Fruit fly (Drosophila melanogaster) whole organism, embryonic: Measurements from ENCODE around the gene eIF3d1.

Experiments used
- CG10979 ChIP-seq: fragments of 200-800 bp; sonication (Bioruptor generic); optimal IDR thresholded peaks from 2 replicates; lab custom pipeline; 2018; ENCODE audit warnings: missing biosample characterization, mild to moderate bottlenecking, missing genetic modification characterization, moderate library complexity
- CG11093 ChIP-seq: fragments of 200-800 bp; sonication (Bioruptor generic); IDR thresholded peaks from 3 replicates; pipeline ENCODE4 v1.3.6; 2022; ENCODE audit warnings: missing biosample characterization, missing genetic modification characterization
- CG11696 ChIP-seq: fragments of 200-800 bp; sonication (Bioruptor generic); IDR thresholded peaks from 2 replicates; pipeline ENCODE4 v1.3.6; 2022; ENCODE audit warnings: missing biosample characterization, missing genetic modification characterization
- CG13775 ChIP-seq: fragments of 200-800 bp; sonication (Bioruptor generic); optimal IDR thresholded peaks from 3 replicates; lab custom pipeline; 2017; ENCODE audit warnings: missing biosample characterization, mild to moderate bottlenecking, missing genetic modification characterization
- CG15479 ChIP-seq: fragments of 200-800 bp; sonication (Bioruptor generic); optimal IDR thresholded peaks from 3 replicates; lab custom pipeline; 2019; ENCODE audit warnings: missing biosample characterization, mild to moderate bottlenecking, missing genetic modification characterization, moderate library complexity
- CG16779 ChIP-seq: fragments of 200-800 bp; sonication (Bioruptor generic); IDR thresholded peaks from 2 replicates; pipeline ENCODE4 v1.3.6; 2022; ENCODE audit warnings: missing biosample characterization, missing genetic modification characterization
- CG16813 ChIP-seq: fragments of 200-800 bp; sonication (Bioruptor generic); IDR thresholded peaks from 3 replicates; pipeline ENCODE4 v1.3.6; 2022; ENCODE audit warnings: missing biosample characterization, missing genetic modification characterization; ENCODE audit not compliant: partially characterized antibody
- CG17385 ChIP-seq: fragments of 200-800 bp; sonication (Bioruptor generic); optimal IDR thresholded peaks from 3 replicates; lab custom pipeline; 2018; ENCODE audit warnings: missing biosample characterization, mild to moderate bottlenecking, missing genetic modification characterization
- CG18262 ChIP-seq: fragments of 200-800 bp; optimal IDR thresholded peaks from 3 replicates; lab custom pipeline; 2019; ENCODE audit warnings: missing biosample characterization, mild to moderate bottlenecking, missing genetic modification characterization, moderate library complexity
- CG18619 ChIP-seq: fragments of 200-800 bp; sonication (Bioruptor generic); optimal IDR thresholded peaks from 3 replicates; lab custom pipeline; 2017; ENCODE audit warnings: missing biosample characterization, mild to moderate bottlenecking, missing genetic modification characterization
- CG30403 ChIP-seq: fragments of 200-800 bp; sonication (Bioruptor generic); optimal IDR thresholded peaks from 3 replicates; lab custom pipeline; 2016; ENCODE audit warnings: missing biosample characterization, missing genetic modification characterization
- CG7839 ChIP-seq: fragments of 200-800 bp; sonication (Bioruptor generic); optimal IDR thresholded peaks from 3 replicates; lab custom pipeline; 2018; ENCODE audit warnings: missing biosample characterization, mild to moderate bottlenecking, missing genetic modification characterization, moderate library complexity
- ERR ChIP-seq: fragments of 200-800 bp; sonication (Bioruptor generic); optimal IDR thresholded peaks from 2 replicates; lab custom pipeline; 2016; ENCODE audit warnings: missing biosample characterization, missing genetic modification characterization
- Gsc ChIP-seq: fragments of 200-800 bp; sonication (Bioruptor generic); IDR thresholded peaks from 2 replicates; pipeline ENCODE4 v1.3.6; 2022; ENCODE audit warnings: missing biosample characterization, missing genetic modification characterization
- Hand ChIP-seq: fragments of 200-800 bp; sonication (Bioruptor generic); optimal IDR thresholded peaks from 2 replicates; lab custom pipeline; 2017; ENCODE audit warnings: mild to moderate bottlenecking, missing biosample characterization, missing genetic modification reagents, missing genetic modification characterization
- Mad ChIP-seq: fragments of 200-800 bp; sonication (Bioruptor generic); optimal IDR thresholded peaks from 2 replicates; lab custom pipeline; 2016; ENCODE audit warnings: missing biosample characterization, missing genetic modification characterization
- Pdp1 ChIP-seq, 2 experiments: fragments of 200-800 bp; sonication (Bioruptor generic); optimal IDR thresholded peaks; 3 replicates each; lab custom pipeline; 2016; ENCODE audit warnings: missing biosample characterization in 2 of 2, missing genetic modification characterization in 2 of 2, mild to moderate bottlenecking in 1 of 2, moderate library complexity in 1 of 2
- Sin3A ChIP-seq: fragments of >200 bp; optimal IDR thresholded peaks from 2 replicates; lab custom pipeline; 2018
- Sox100B ChIP-seq: fragments of 200-800 bp; sonication (Bioruptor generic); optimal IDR thresholded peaks from 3 replicates; lab custom pipeline; 2018; ENCODE audit warnings: missing biosample characterization, mild to moderate bottlenecking, missing genetic modification characterization
- Sox102F ChIP-seq: fragments of 200-800 bp; sonication (Bioruptor generic); optimal IDR thresholded peaks from 2 replicates; lab custom pipeline; 2018; ENCODE audit warnings: missing biosample characterization, mild to moderate bottlenecking, missing genetic modification characterization, moderate library complexity
- Spps ChIP-seq: fragments of 200-800 bp; sonication (Bioruptor generic); optimal IDR thresholded peaks from 2 replicates; lab custom pipeline; 2018; ENCODE audit warnings: missing biosample characterization, mild to moderate bottlenecking, missing genetic modification characterization
- Sry-δ ChIP-seq: fragments of 200-800 bp; sonication (Bioruptor generic); optimal IDR thresholded peaks from 2 replicates; lab custom pipeline; 2016; ENCODE audit warnings: missing biosample characterization, missing genetic modification characterization
- Stat92E ChIP-seq, 3 experiments: fragments of >200 bp in 2 of 3; fragments of 200-800 bp in 1 of 3; sonication (Bioruptor generic) in 1 of 3; optimal IDR thresholded peaks; 2 replicates each; lab custom pipeline; 2017 to 2019; ENCODE audit warnings: missing biosample characterization in 3 of 3, missing genetic modification characterization in 3 of 3, mild to moderate bottlenecking in 1 of 3, moderate library complexity in 1 of 3
- ac ChIP-seq: fragments of 200-800 bp; sonication (Bioruptor generic); optimal IDR thresholded peaks from 3 replicates; lab custom pipeline; 2017; ENCODE audit warnings: missing biosample characterization, mild to moderate bottlenecking, missing genetic modification characterization
- al ChIP-seq: fragments of 200-800 bp; sonication (Bioruptor generic); IDR thresholded peaks from 2 replicates; pipeline ENCODE4 v1.3.6; 2022; ENCODE audit warnings: missing biosample characterization, missing genetic modification characterization
- bbx ChIP-seq: fragments of 200-800 bp; sonication (Bioruptor generic); IDR thresholded peaks from 2 replicates; pipeline ENCODE4 v1.3.6; 2022; ENCODE audit warnings: missing biosample characterization, missing genetic modification characterization; ENCODE audit not compliant: partially characterized antibody
- danr ChIP-seq: fragments of 200-800 bp; sonication (Bioruptor generic); IDR thresholded peaks from 2 replicates; pipeline ENCODE4 v1.3.6; 2022; ENCODE audit warnings: missing biosample characterization, missing genetic modification characterization
- eve ChIP-seq, 2 experiments: fragments of >200 bp; optimal IDR thresholded peaks; 2 replicates each; lab custom pipeline; 2017; ENCODE audit warnings: missing biosample characterization in 2 of 2, missing genetic modification characterization in 2 of 2
- fu2 ChIP-seq: fragments of 200-800 bp; sonication (Bioruptor generic); optimal IDR thresholded peaks from 2 replicates; lab custom pipeline; 2016; ENCODE audit warnings: missing biosample characterization, missing genetic modification characterization
- gfzf ChIP-seq: fragments of 200-800 bp; sonication (Bioruptor generic); optimal IDR thresholded peaks from 2 replicates; lab custom pipeline; 2016; ENCODE audit warnings: missing biosample characterization, mild to moderate bottlenecking, missing genetic modification characterization, moderate library complexity
- gsb-n ChIP-seq: fragments of 200-800 bp; sonication (Bioruptor generic); optimal IDR thresholded peaks from 3 replicates; lab custom pipeline; 2018; ENCODE audit warnings: missing biosample characterization, mild to moderate bottlenecking, missing genetic modification characterization
- h ChIP-seq: fragments of >200 bp; optimal IDR thresholded peaks from 2 replicates; lab custom pipeline; 2017
- insv ChIP-seq, 2 experiments: fragments of 200-800 bp; sonication (Bioruptor generic); optimal IDR thresholded peaks; 3 replicates each; lab custom pipeline; 2016 to 2018; ENCODE audit warnings: missing biosample characterization in 2 of 2, missing genetic modification characterization in 2 of 2
- kni ChIP-seq: fragments of 200-800 bp; sonication (Bioruptor generic); optimal IDR thresholded peaks from 3 replicates; lab custom pipeline; 2017; ENCODE audit warnings: mild to moderate bottlenecking, missing biosample characterization, missing genetic modification reagents, missing genetic modification characterization
- lov ChIP-seq, 2 experiments: fragments of 200-800 bp in 1 of 2; fragments of >200 bp in 1 of 2; sonication (Bioruptor generic) in 1 of 2; IDR thresholded peaks in 1 of 2; optimal IDR thresholded peaks in 1 of 2; 2 replicates in 1 of 2; 3 replicates in 1 of 2; pipeline versions ENCODE4 v1.3.6 to Lab custom; 2017 to 2022; ENCODE audit warnings: missing biosample characterization in 1 of 2, missing genetic modification characterization in 1 of 2
- otp ChIP-seq: fragments of 200-800 bp; sonication (Bioruptor generic); IDR thresholded peaks from 3 replicates; pipeline ENCODE4, ENCODE4 v1.3.6; 2022; ENCODE audit warnings: missing biosample characterization, missing genetic modification characterization
- pfk ChIP-seq: fragments of 200-800 bp; sonication (Bioruptor generic); optimal IDR thresholded peaks from 2 replicates; lab custom pipeline; 2018; ENCODE audit warnings: missing biosample characterization, mild to moderate bottlenecking, missing genetic modification characterization, moderate library complexity
- phol ChIP-seq: fragments of 200-800 bp; sonication (Bioruptor generic); optimal IDR thresholded peaks from 3 replicates; lab custom pipeline; 2018; ENCODE audit warnings: missing biosample characterization, mild to moderate bottlenecking, missing genetic modification characterization, moderate library complexity
- pnt ChIP-seq: fragments of 200-800 bp; sonication (Bioruptor generic); optimal IDR thresholded peaks from 3 replicates; lab custom pipeline; 2016; ENCODE audit warnings: missing biosample characterization, missing genetic modification characterization
- prd ChIP-seq, 3 experiments: fragments of >200 bp in 2 of 3; fragments of 200-800 bp in 1 of 3; sonication (Bioruptor generic) in 1 of 3; optimal IDR thresholded peaks in 2 of 3; IDR thresholded peaks in 1 of 3; 2 replicates in 2 of 3; 3 replicates in 1 of 3; pipeline versions ENCODE4 v1.3.6 to Lab custom; 2017 to 2022; ENCODE audit warnings: missing biosample characterization in 1 of 3, missing genetic modification characterization in 1 of 3
- pzg ChIP-seq: fragments of 200-800 bp; sonication (Bioruptor generic); optimal IDR thresholded peaks from 3 replicates; lab custom pipeline; 2018; ENCODE audit warnings: missing biosample characterization, mild to moderate bottlenecking, missing genetic modification characterization, moderate library complexity
- ranshi ChIP-seq: fragments of 200-800 bp; sonication (Bioruptor generic); IDR thresholded peaks from 2 replicates; pipeline ENCODE4 v1.3.6; 2022; ENCODE audit warnings: missing biosample characterization, missing genetic modification characterization
- ro ChIP-seq: fragments of 200-800 bp; sonication (Bioruptor generic); IDR thresholded peaks from 2 replicates; pipeline ENCODE4 v1.3.6; 2022; ENCODE audit warnings: missing biosample characterization, missing genetic modification characterization
- sc ChIP-seq, 3 experiments: fragments of >200 bp in 2 of 3; fragments of 200-800 bp in 1 of 3; sonication (Bioruptor generic) in 1 of 3; optimal IDR thresholded peaks; 2 replicates in 2 of 3; 3 replicates in 1 of 3; lab custom pipeline; 2017; ENCODE audit warnings: mild to moderate bottlenecking in 1 of 3, missing biosample characterization in 1 of 3, missing genetic modification characterization in 1 of 3, missing genetic modification reagents in 1 of 3
- sima ChIP-seq: fragments of 200-800 bp; sonication (Bioruptor generic); optimal IDR thresholded peaks from 2 replicates; lab custom pipeline; 2016; ENCODE audit warnings: missing biosample characterization, missing genetic modification characterization
- slou ChIP-seq: fragments of 200-800 bp; sonication (Bioruptor generic); optimal IDR thresholded peaks from 3 replicates; lab custom pipeline; 2016; ENCODE audit warnings: missing biosample characterization, missing genetic modification characterization
- sna ChIP-seq: fragments of 200-800 bp; sonication (Bioruptor generic); IDR thresholded peaks from 2 replicates; pipeline ENCODE4 v1.3.6; 2022; ENCODE audit warnings: missing biosample characterization, missing genetic modification characterization; ENCODE audit not compliant: partially characterized antibody
- tgo ChIP-seq: fragments of 200-800 bp; sonication (Bioruptor generic); IDR thresholded peaks from 3 replicates; pipeline ENCODE4 v1.3.6; 2022; ENCODE audit warnings: missing biosample characterization, missing genetic modification characterization
- tio ChIP-seq: fragments of 200-800 bp; sonication (Bioruptor generic); optimal IDR thresholded peaks from 2 replicates; lab custom pipeline; 2017; ENCODE audit warnings: missing biosample characterization, missing genetic modification characterization, inconsistent platforms
- zf30C ChIP-seq: fragments of 200-800 bp; sonication (Bioruptor generic); optimal IDR thresholded peaks from 3 replicates; lab custom pipeline; 2018; ENCODE audit warnings: missing biosample characterization, mild to moderate bottlenecking, missing genetic modification characterization

eIF3d1 gene

DNA sequence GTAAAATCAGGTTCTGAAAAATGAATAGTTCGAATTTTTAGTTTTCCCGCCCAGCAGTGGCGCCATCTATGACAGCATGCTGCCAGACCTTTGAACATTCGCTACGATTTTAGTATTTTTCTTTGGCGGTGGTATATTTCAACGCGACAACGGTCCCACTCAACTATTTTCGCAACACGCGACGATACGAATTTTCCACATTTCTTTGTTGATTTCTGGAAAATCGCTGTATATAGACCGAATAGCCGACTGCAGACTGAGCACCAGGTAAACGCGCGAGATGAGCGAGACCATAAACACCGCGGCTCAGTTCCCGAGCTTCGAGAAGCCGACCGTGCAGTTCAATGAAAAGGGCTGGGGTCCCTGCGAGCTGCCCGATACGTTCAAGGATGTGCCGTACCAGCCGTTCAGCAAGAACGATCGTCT lies at the start of gene eIF3d1 (continued):
- TF ChIP-seq pzg (GFP tag; lab: Kevin White, UChicago) (peak; percentile 95), CG17385 (GFP tag; lab: Kevin White, UChicago) (no peak), CG15479 (GFP tag; lab: Kevin White, UChicago) (no peak), CG16813 (0 out of 3 replicates have a peak, but pooled peaks have one; percentile 34), eve (GFP tag; optimal IDR thresholded peaks at IDR 0.05; lab: Kevin White, UChicago) (no peak), kni (GFP tag; lab: Kevin White, UChicago) (peak; percentile 90), tio (no peak), CG30403 (peak; percentile 20), ro (GFP tag; lab: Robert Waterston, UW) (no peak), sima (GFP tag; lab: Kevin White, UChicago) (no peak), h (lab: Kevin White, UChicago) (no peak), Mad (GFP tag; lab: Kevin White, UChicago) (peak; percentile 54), al (no peak), ERR (GFP tag; lab: Kevin White, UChicago) (no peak), Sin3A (lab: Kevin White, UChicago) (peak; percentile 73), Gsc (no peak), ranshi (GFP tag; lab: Robert Waterston, UW) (no peak), Spps (no peak), sc (optimal IDR thresholded peaks at IDR 0.05; lab: Kevin White, UChicago) (no peak), sc (GFP tag; optimal IDR thresholded peaks at IDR 0.05; lab: Kevin White, UChicago) (no peak), Hand (GFP tag; lab: Kevin White, UChicago) (no peak), tgo (GFP tag; lab: Robert Waterston, UW) (no peak), CG16779 (no peak), pnt (GFP tag; lab: Kevin White, UChicago) (peak; percentile 6), danr (GFP tag; lab: Robert Waterston, UW) (no peak), CG18619 (no peak), zf30C (GFP tag; lab: Kevin White, UChicago) (no peak), fu2 (GFP tag; lab: Kevin White, UChicago) (peak; percentile 23), prd (optimal IDR thresholded peaks at IDR 0.05; lab: Kevin White, UChicago) (no peak), prd (GFP tag; IDR thresholded peaks at IDR 0.05; lab: Robert Waterston, UW) (no peak), phol (tag; lab: Kevin White, UChicago) (peak; percentile 57), pfk (GFP tag; lab: Kevin White, UChicago) (no peak), CG10979 (tag; lab: Kevin White, UChicago) (no peak), CG11093 (GFP tag; lab: Robert Waterston, UW) (no peak), CG18262 (tag; lab: Kevin White, UChicago) (no peak), sna (GFP tag; lab: Robert Waterston, UW) (no peak), CG7839 (no peak), lov (optimal IDR thresholded peaks at IDR 0.05; lab: Kevin White, UChicago) (no peak), lov (GFP tag; IDR thresholded peaks at IDR 0.05; lab: Robert Waterston, UW) (no peak), gfzf (GFP tag; lab: Kevin White, UChicago) (peak; percentile 89), Sry-δ (GFP tag; lab: Kevin White, UChicago) (peak; percentile 48), ac (no peak), CG13775 (GFP tag; lab: Kevin White, UChicago) (no peak), Stat92E (GFP tag; optimal IDR thresholded peaks at IDR 0.05; lab: Kevin White, UChicago) (no peak), gsb-n (tag; lab: Kevin White, UChicago) (no peak), Sox102F (GFP tag; lab: Kevin White, UChicago) (no peak), otp (GFP tag; lab: Robert Waterston, UW) (no peak), Sox100B (no peak), Pdp1 (GFP tag; optimal IDR thresholded peaks at IDR 0.05; lab: Kevin White, UChicago) (no peak), bbx (no peak), CG11696 (no peak), slou (GFP tag; lab: Kevin White, UChicago) (no peak), insv (GFP tag; optimal IDR thresholded peaks at IDR 0.05; lab: Kevin White, UChicago) (no peak)
